Worm (Caenorhabditis elegans) whole organism, L2 larva: ENCODE measurements around the gene T01G1.2.
A peak's percentile ranks its signal among the peaks of the same experiment; 100 is the strongest.

Experiments
- C34F6.9 ChIP-seq: fragments of 150-350 bp; optimal IDR thresholded peaks from 2 replicates; lab custom pipeline; 2014; ENCODE audit warnings: missing biosample characterization, missing genetic modification characterization
- F13H6.1 ChIP-seq: sonication (generic microtip); optimal IDR thresholded peaks from 2 replicates; lab custom pipeline; 2016; ENCODE audit warnings: missing genetic modification characterization, missing compliant biosample characterization
- R02D3.7 ChIP-seq: fragments of 150-350 bp; optimal IDR thresholded peaks from 2 replicates; lab custom pipeline; 2014; ENCODE audit warnings: missing biosample characterization, missing genetic modification characterization
- Y55F3AM.14 ChIP-seq: fragments of 200-800 bp; sonication (Bioruptor generic); optimal IDR thresholded peaks from 2 replicates; lab custom pipeline; 2018; ENCODE audit warnings: mild to moderate bottlenecking, missing genetic modification characterization, missing compliant biosample characterization
- ZK546.5 ChIP-seq: sonication (generic microtip); optimal IDR thresholded peaks from 2 replicates; lab custom pipeline; 2017; ENCODE audit warnings: missing biosample characterization, missing genetic modification characterization
- alr-1 ChIP-seq: fragments of 150-350 bp; optimal IDR thresholded peaks from 2 replicates; lab custom pipeline; 2014; ENCODE audit warnings: missing biosample characterization, missing genetic modification characterization
- aly-2 ChIP-seq: fragments of 150-350 bp; optimal IDR thresholded peaks from 2 replicates; lab custom pipeline; 2014; ENCODE audit warnings: missing biosample characterization, missing genetic modification characterization
- ama-1 ChIP-seq: fragments of 150-350 bp; optimal IDR thresholded peaks from 2 replicates; lab custom pipeline; 2018; ENCODE audit warnings: inconsistent platforms
- blmp-1 ChIP-seq: sonication (generic microtip); optimal IDR thresholded peaks from 2 replicates; lab custom pipeline; 2017; ENCODE audit warnings: missing genetic modification characterization, mild to moderate bottlenecking, missing compliant biosample characterization, antibody characterized with exemption, moderate library complexity; ENCODE audit not compliant: insufficient read depth
- ceh-16 ChIP-seq: fragments of 150-350 bp; optimal IDR thresholded peaks from 2 replicates; lab custom pipeline; 2014; ENCODE audit warnings: missing biosample characterization, missing genetic modification characterization
- crh-2 ChIP-seq: sonication (generic microtip); optimal IDR thresholded peaks from 2 replicates; lab custom pipeline; 2017; ENCODE audit warnings: missing biosample characterization, missing genetic modification characterization
- dmd-4 ChIP-seq: sonication (generic microtip); optimal IDR thresholded peaks from 2 replicates; lab custom pipeline; 2017; ENCODE audit warnings: missing biosample characterization, missing genetic modification characterization
- egl-27 ChIP-seq: sonication (generic microtip); optimal IDR thresholded peaks from 3 replicates; lab custom pipeline; 2017; ENCODE audit warnings: missing biosample characterization, missing genetic modification reagents, missing genetic modification characterization
- elt-1 ChIP-seq: fragments of 150-350 bp; optimal IDR thresholded peaks from 2 replicates; lab custom pipeline; 2014; ENCODE audit warnings: missing biosample characterization, missing genetic modification characterization
- elt-3 ChIP-seq: sonication (generic microtip); optimal IDR thresholded peaks from 2 replicates; lab custom pipeline; 2017; ENCODE audit warnings: missing biosample characterization, missing genetic modification characterization
- lin-39 ChIP-seq: fragments of 150-350 bp; optimal IDR thresholded peaks from 2 replicates; lab custom pipeline; 2014; ENCODE audit warnings: missing biosample characterization, missing genetic modification reagents, missing genetic modification characterization
- lsy-2 ChIP-seq, 2 experiments: fragments of 150-350 bp in 1 of 2; sonication (generic microtip) in 1 of 2; optimal IDR thresholded peaks; 2 replicates each; lab custom pipeline; 2014 to 2017; ENCODE audit warnings: missing biosample characterization in 2 of 2, missing genetic modification characterization in 2 of 2
- mab-5 ChIP-seq: fragments of 150-350 bp; optimal IDR thresholded peaks from 2 replicates; lab custom pipeline; 2014; ENCODE audit warnings: missing biosample characterization, missing genetic modification characterization
- mdl-1 ChIP-seq, 2 experiments: fragments of 150-350 bp in 1 of 2; sonication (generic microtip) in 1 of 2; optimal IDR thresholded peaks; 2 replicates each; lab custom pipeline; 2017; ENCODE audit warnings: missing biosample characterization in 2 of 2, missing genetic modification characterization in 2 of 2
- nhr-10 ChIP-seq: sonication (generic microtip); optimal IDR thresholded peaks from 2 replicates; lab custom pipeline; 2017; ENCODE audit warnings: missing biosample characterization, missing genetic modification characterization
- nhr-11 ChIP-seq: fragments of 150-350 bp; optimal IDR thresholded peaks from 2 replicates; lab custom pipeline; 2014; ENCODE audit warnings: missing biosample characterization, missing genetic modification characterization
- nhr-12 ChIP-seq: fragments of 150-350 bp; optimal IDR thresholded peaks from 2 replicates; lab custom pipeline; 2014; ENCODE audit warnings: missing biosample characterization, missing genetic modification characterization
- nhr-129 ChIP-seq: fragments of 150-350 bp; optimal IDR thresholded peaks from 2 replicates; lab custom pipeline; 2014; ENCODE audit warnings: missing biosample characterization, missing genetic modification characterization
- nhr-21 ChIP-seq: fragments of 150-350 bp; optimal IDR thresholded peaks from 2 replicates; lab custom pipeline; 2014; ENCODE audit warnings: missing biosample characterization, missing genetic modification characterization
- nhr-23 ChIP-seq: fragments of 150-350 bp; optimal IDR thresholded peaks from 2 replicates; lab custom pipeline; 2014; ENCODE audit warnings: missing biosample characterization, missing genetic modification reagents, missing genetic modification characterization
- nhr-237 ChIP-seq: fragments of 150-350 bp; optimal IDR thresholded peaks from 2 replicates; lab custom pipeline; 2014; ENCODE audit warnings: missing biosample characterization, missing genetic modification characterization
- nhr-6 ChIP-seq: fragments of 150-350 bp; optimal IDR thresholded peaks from 2 replicates; lab custom pipeline; 2014; ENCODE audit warnings: missing biosample characterization, missing genetic modification characterization
- nhr-77 ChIP-seq: fragments of 150-350 bp; optimal IDR thresholded peaks from 2 replicates; lab custom pipeline; 2014; ENCODE audit warnings: missing biosample characterization, missing genetic modification characterization
- peb-1 ChIP-seq: fragments of 150-350 bp; optimal IDR thresholded peaks from 2 replicates; lab custom pipeline; 2014; ENCODE audit warnings: missing biosample characterization, missing genetic modification characterization
- skn-1 ChIP-seq: sonication (generic microtip); optimal IDR thresholded peaks from 2 replicates; lab custom pipeline; 2017; ENCODE audit warnings: missing biosample characterization, missing genetic modification characterization
- sma-3 ChIP-seq: sonication (generic microtip); optimal IDR thresholded peaks from 2 replicates; lab custom pipeline; 2016; ENCODE audit warnings: missing genetic modification reagents, missing genetic modification characterization, missing compliant biosample characterization
- snpc-4 ChIP-seq: fragments of 150-350 bp; optimal IDR thresholded peaks from 2 replicates; lab custom pipeline; 2014; ENCODE audit warnings: missing biosample characterization, missing genetic modification characterization
- unc-39 ChIP-seq: fragments of 150-350 bp; optimal IDR thresholded peaks from 2 replicates; lab custom pipeline; 2014; ENCODE audit warnings: missing biosample characterization, missing genetic modification characterization
- unc-62 ChIP-seq: fragments of 150-350 bp; optimal IDR thresholded peaks from 2 replicates; lab custom pipeline; 2014; ENCODE audit warnings: missing biosample characterization, missing genetic modification reagents, missing genetic modification characterization
- ztf-1 ChIP-seq: fragments of 200-800 bp; sonication (Bioruptor generic); conservative IDR thresholded peaks from 2 replicates; pipeline ENCODE4 v1.3.6; 2022; ENCODE audit warnings: missing genetic modification characterization, missing compliant biosample characterization
- ztf-11 ChIP-seq: sonication (generic microtip); optimal IDR thresholded peaks from 2 replicates; lab custom pipeline; 2017; ENCODE audit warnings: missing biosample characterization, missing genetic modification characterization
- ztf-4 ChIP-seq: fragments of 150-350 bp; optimal IDR thresholded peaks from 2 replicates; lab custom pipeline; 2014; ENCODE audit warnings: missing biosample characterization, missing genetic modification characterization

The T01G1.2 gene

ce11 chrIV:11363806-11364562 lies 9.8 kb downstream of the T01G1.2 start (continued):
- no peak for TF ChIP-seq ztf-4 (tag; lab: Kevin White, UChicago)

- TF ChIP-seq elt-3 (no peak), nhr-10 (tag; lab: Kevin White, UChicago) (no peak), snpc-4 (tag; lab: Kevin White, UChicago) (no peak), unc-39 (tag; lab: Kevin White, UChicago) (no peak), blmp-1 (tag; lab: Kevin White, UChicago) (peak; percentile 75), mdl-1 (tag; optimal IDR thresholded peaks at IDR 0.05; lab: Kevin White, UChicago) (no peak), F13H6.1 (tag; lab: Kevin White, UChicago) (no peak), crh-2 (tag; lab: Kevin White, UChicago) (peak; percentile 60), skn-1 (tag; lab: Kevin White, UChicago) (no peak), nhr-129 (peak; percentile 6), alr-1 (tag; lab: Kevin White, UChicago) (no peak)
These were observed 17.4 kb downstream of the T01G1.2 start, which contains the start of gene sec-31 for ce11 chrIV:11371645-11372044. TSS of gene sec-31 (minus strand) at chrIV:11371792.

- TF ChIP-seq elt-1 (tag; lab: Kevin White, UChicago) = no peak
- no peak for TF ChIP-seq nhr-6 (tag; lab: Kevin White, UChicago)
- no peak for TF ChIP-seq ceh-16
- TF ChIP-seq aly-2 = no peak
- TF ChIP-seq ama-1 = no peak
- no peak for TF ChIP-seq nhr-129
- no peak for TF ChIP-seq nhr-21 (tag; lab: Kevin White, UChicago)
- TF ChIP-seq C34F6.9 (tag; lab: Kevin White, UChicago) = no peak
These were observed 18.3 kb downstream of the T01G1.2 start, which contains the start of gene cbd-1 for ce11 chrIV:11372366-11372997. TSS of gene cbd-1 (plus strand) at chrIV:11372991.

ce11 chrIV:11375713-11376112 lies 21.5 kb downstream of the T01G1.2 start:
- TF ChIP-seq mab-5 (tag; lab: Kevin White, UChicago) (no peak), nhr-21 (tag; lab: Kevin White, UChicago) (no peak), nhr-77 (tag; lab: Kevin White, UChicago) (no peak), dmd-4 (no peak), ztf-1 (GFP tag; lab: Robert Waterston, UW) (no peak), unc-39 (tag; lab: Kevin White, UChicago) (no peak), snpc-4 (tag; lab: Kevin White, UChicago) (no peak), egl-27 (no peak), F13H6.1 (tag; lab: Kevin White, UChicago) (no peak), elt-1 (tag; lab: Kevin White, UChicago) (no peak), lin-39 (tag; lab: Kevin White, UChicago) (no peak), nhr-6 (tag; lab: Kevin White, UChicago) (no peak), unc-62 (GFP tag; lab: Kevin White, UChicago) (no peak), ceh-16 (no peak), nhr-10 (tag; lab: Kevin White, UChicago) (no peak), alr-1 (tag; lab: Kevin White, UChicago) (no peak), skn-1 (tag; lab: Kevin White, UChicago) (no peak), ztf-4 (tag; lab: Kevin White, UChicago) (no peak), nhr-11 (no peak)

- TF ChIP-seq crh-2 (tag; lab: Kevin White, UChicago) (no peak), Y55F3AM.14 (no peak), F13H6.1 (tag; lab: Kevin White, UChicago) (no peak), nhr-23 (tag; lab: Kevin White, UChicago) (no peak), ZK546.5 (tag; lab: Kevin White, UChicago) (no peak), peb-1 (tag; lab: Kevin White, UChicago) (no peak), nhr-237 (tag; lab: Kevin White, UChicago) (no peak), lsy-2 (tag; optimal IDR thresholded peaks at IDR 0.05; lab: Kevin White, UChicago) (no peak), ceh-16 (no peak), R02D3.7 (no peak), mdl-1 (tag; optimal IDR thresholded peaks at IDR 0.05; lab: Kevin White, UChicago) (no peak), nhr-12 (tag; lab: Kevin White, UChicago) (no peak), nhr-77 (tag; lab: Kevin White, UChicago) (no peak), nhr-21 (tag; lab: Kevin White, UChicago) (no peak), ztf-11 (tag; lab: Kevin White, UChicago) (no peak), sma-3 (GFP tag; lab: Kevin White, UChicago) (no peak), unc-39 (tag; lab: Kevin White, UChicago) (no peak)
- TF ChIP-seq, all 48 proteins: peak for 0
These were observed 23.2 kb downstream of the T01G1.2 start for ce11 chrIV:11377439-11377838.
